Worm (Caenorhabditis elegans) whole organism, dauer: ENCODE results near the gene lys-2.

Experiments used
- unc-62 ChIP-seq: sonication (generic microtip); optimal IDR thresholded peaks from 2 replicates; lab custom pipeline; 2017; ENCODE audit warnings: missing biosample characterization, missing genetic modification reagents, missing genetic modification characterization

lys-2 gene

ce11 chrV:10281374-10281773 lies at the start of gene lys-2:
Gene lys-2 (minus strand): TSS chrV:10281474.
- TF ChIP-seq unc-62 (GFP tag; lab: Kevin White, UChicago): no peak

- no peak for TF ChIP-seq unc-62 (GFP tag; lab: Kevin White, UChicago)
These were observed 46.8 kb upstream of the lys-2 start for ce11 chrV:10328080-10328479.

ce11 chrV:10323537-10323936 lies 42.3 kb upstream of the lys-2 start:
- TF ChIP-seq unc-62 (GFP tag; lab: Kevin White, UChicago): no peak

- TF ChIP-seq unc-62 (GFP tag; lab: Kevin White, UChicago): no peak
These were observed 39.0 kb upstream of the lys-2 start, which contains the start of the genes gna-1 and B0024.13 for ce11 chrV:10320101-10320761. Gene gna-1 (minus strand): TSS chrV:10320151. Gene B0024.13 (plus strand): TSS chrV:10320711.

- TF ChIP-seq unc-62 (GFP tag; lab: Kevin White, UChicago): no peak
These were observed 38.2 kb upstream of the lys-2 start, which contains the start of gene B0024.11 for ce11 chrV:10319434-10319833. Gene B0024.11 (minus strand): TSS chrV:10319534.

- TF ChIP-seq unc-62 (GFP tag; lab: Kevin White, UChicago): no peak
These were observed 36.0 kb upstream of the lys-2 start, which contains the start of gene asps-1 for ce11 chrV:10317294-10317693. Gene asps-1 (minus strand): TSS chrV:10317394.

- TF ChIP-seq unc-62 (GFP tag; lab: Kevin White, UChicago): no peak
These were observed 33.1 kb upstream of the lys-2 start, which contains the start of gene trx-2 for ce11 chrV:10314371-10314770. Gene trx-2 (plus strand): TSS chrV:10314671.

- TF ChIP-seq unc-62 (GFP tag; lab: Kevin White, UChicago): no peak
These were observed 32.7 kb upstream of the lys-2 start, which contains the start of gene gcy-6 for ce11 chrV:10313953-10314352. Gene gcy-6 (minus strand): TSS chrV:10314053.

ce11 chrV:10307283-10307682 lies 26.0 kb upstream of the lys-2 start, which contains the start of gene che-12:
Gene che-12 (minus strand): TSS chrV:10307383.
- no peak for TF ChIP-seq unc-62 (GFP tag; lab: Kevin White, UChicago)

ce11 chrV:10297099-10297498 lies 15.8 kb upstream of the lys-2 start, which contains the start of gene B0024.4:
Gene B0024.4 (plus strand): TSS chrV:10297399.
- TF ChIP-seq unc-62 (GFP tag; lab: Kevin White, UChicago): no peak

- no peak for TF ChIP-seq unc-62 (GFP tag; lab: Kevin White, UChicago)
These were observed 13.3 kb upstream of the lys-2 start, which contains the start of gene col-150 for ce11 chrV:10294549-10294948. Gene col-150 (minus strand): TSS chrV:10294649.

- no peak for TF ChIP-seq unc-62 (GFP tag; lab: Kevin White, UChicago)
These were observed 11.6 kb upstream of the lys-2 start, which contains the start of gene col-149 for ce11 chrV:10292819-10293357. Gene col-149 (minus strand): TSS chrV:10292869.

ce11 chrV:10291848-10292247 lies 10.6 kb upstream of the lys-2 start:
- no peak for TF ChIP-seq unc-62 (GFP tag; lab: Kevin White, UChicago)

ce11 chrV:10289743-10290142 lies 8.5 kb upstream of the lys-2 start, which contains the start of gene B0024.15:
Gene B0024.15 (plus strand): TSS chrV:10290043.
- no peak for TF ChIP-seq unc-62 (GFP tag; lab: Kevin White, UChicago)

ce11 chrV:10287260-10287659 lies 6.0 kb upstream of the lys-2 start, which contains the start of gene B0024.3:
Gene B0024.3 (plus strand): TSS chrV:10287560.
- TF ChIP-seq unc-62 (GFP tag; lab: Kevin White, UChicago): no peak

ce11 chrV:10285853-10286252 lies 4.6 kb upstream of the lys-2 start:
- TF ChIP-seq unc-62 (GFP tag; lab: Kevin White, UChicago): no peak
